Fruit fly (Drosophila melanogaster) Kc167 (cell line): Measurements from ENCODE around the gene CG31029.

Experiments used
- Myc ChIP-seq: fragments of >200 bp; optimal IDR thresholded peaks from 2 replicates; lab custom pipeline; 2017; ENCODE audit warnings: missing external identifiers
- Sin3A ChIP-seq: fragments of >200 bp; optimal IDR thresholded peaks from 2 replicates; lab custom pipeline; 2018; ENCODE audit warnings: missing external identifiers
- h ChIP-seq: fragments of >200 bp; optimal IDR thresholded peaks from 3 replicates; lab custom pipeline; 2018; ENCODE audit warnings: missing external identifiers
- insv ChIP-seq: fragments of >200 bp; optimal IDR thresholded peaks from 3 replicates; lab custom pipeline; 2018; ENCODE audit warnings: missing external identifiers
- psq ChIP-seq: fragments of >200 bp; optimal IDR thresholded peaks from 2 replicates; lab custom pipeline; 2017; ENCODE audit warnings: missing external identifiers
- ttk ChIP-seq: sonication (Bioruptor generic); optimal IDR thresholded peaks from 2 replicates; lab custom pipeline; 2017; ENCODE audit warnings: missing external identifiers

dm6 chr3R:30101389-30101935 lies 30.7 kb downstream of the CG31029 start:
- TF ChIP-seq psq = no peak
- TF ChIP-seq h (lab: Kevin White, UChicago) = no peak
- TF ChIP-seq Sin3A = no peak
- no peak for TF ChIP-seq insv (lab: Kevin White, UChicago)
- no peak for TF ChIP-seq Myc
- no peak for TF ChIP-seq ttk (lab: Kevin White, UChicago)
